Worm (Caenorhabditis elegans): ENCODE measurements around the gene E04F6.4.

ce11 chrII:7197434-7197833 lies 8.2 kb downstream of the E04F6.4 start:
- TF ChIP-seq egl-27 (tag; optimal IDR thresholded peaks at IDR 0.05) = no peak
- no peak for TF ChIP-seq nhr-90 (tag; optimal IDR thresholded peaks at IDR 0.05; ENCODE audit: poor library complexity)
- no peak for TF ChIP-seq fkh-10 (GFP tag; optimal IDR thresholded peaks at IDR 0.05)
